Worm (Caenorhabditis elegans) whole organism, early embryonic: ENCODE results near the gene srh-186.

Experiments used
- flt-1 ChIP-seq: fragments of 200-800 bp; sonication (Bioruptor generic); IDR thresholded peaks from 2 replicates; pipeline ENCODE4 v1.3.6; 2022; ENCODE audit warnings: missing genetic modification characterization, missing compliant biosample characterization
- tbx-11 ChIP-seq: fragments of 200-800 bp; sonication (Bioruptor generic); IDR thresholded peaks from 2 replicates; pipeline ENCODE4 v1.3.6; 2022; ENCODE audit warnings: missing genetic modification characterization, missing compliant biosample characterization

- TF ChIP-seq flt-1 (GFP tag; lab: Robert Waterston, UW), result no peak
- no peak for TF ChIP-seq tbx-11
These were observed 32.6 kb upstream of the srh-186 start, which contains the start of gene F35E8.13 for ce11 chrV:15922979-15923378.
